Worm (Caenorhabditis elegans) whole organism, early embryonic: ENCODE data around the gene best-13.

Experiments
- B0310.2 ChIP-seq: sonication (generic microtip); optimal IDR thresholded peaks from 2 replicates; lab custom pipeline; 2016; ENCODE audit warnings: mild to moderate bottlenecking, missing genetic modification characterization, missing compliant biosample characterization
- F13C5.2 ChIP-seq: sonication (generic microtip); optimal IDR thresholded peaks from 2 replicates; lab custom pipeline; 2017; ENCODE audit warnings: mild to moderate bottlenecking, missing genetic modification characterization, inconsistent platforms, missing compliant biosample characterization
- ama-1 ChIP-seq: fragments of 150-350 bp; optimal IDR thresholded peaks from 2 replicates; lab custom pipeline; 2014
- ceh-36 ChIP-seq: sonication (generic microtip); optimal IDR thresholded peaks from 2 replicates; lab custom pipeline; 2016; ENCODE audit warnings: missing genetic modification characterization, inconsistent platforms, missing compliant biosample characterization
- ets-7 ChIP-seq: sonication (generic microtip); optimal IDR thresholded peaks from 2 replicates; lab custom pipeline; 2016; ENCODE audit warnings: missing genotype, missing genetic modification characterization, missing compliant biosample characterization
- flt-1 ChIP-seq: fragments of 200-800 bp; sonication (Bioruptor generic); IDR thresholded peaks from 2 replicates; pipeline ENCODE4 v1.3.6; 2022; ENCODE audit warnings: missing genetic modification characterization, missing compliant biosample characterization
- hmbx-1 ChIP-seq: sonication (generic microtip); optimal IDR thresholded peaks from 2 replicates; lab custom pipeline; 2016; ENCODE audit warnings: mild to moderate bottlenecking, missing genetic modification characterization, missing compliant biosample characterization
- sea-1 ChIP-seq: fragments of 200-800 bp; sonication (Bioruptor generic); conservative IDR thresholded peaks from 2 replicates; pipeline ENCODE4 v1.3.6; 2022; ENCODE audit warnings: missing genetic modification characterization, missing compliant biosample characterization
- tra-4 ChIP-seq: sonication (generic microtip); optimal IDR thresholded peaks from 2 replicates; lab custom pipeline; 2017; ENCODE audit warnings: missing genetic modification characterization, missing compliant biosample characterization

DNA sequence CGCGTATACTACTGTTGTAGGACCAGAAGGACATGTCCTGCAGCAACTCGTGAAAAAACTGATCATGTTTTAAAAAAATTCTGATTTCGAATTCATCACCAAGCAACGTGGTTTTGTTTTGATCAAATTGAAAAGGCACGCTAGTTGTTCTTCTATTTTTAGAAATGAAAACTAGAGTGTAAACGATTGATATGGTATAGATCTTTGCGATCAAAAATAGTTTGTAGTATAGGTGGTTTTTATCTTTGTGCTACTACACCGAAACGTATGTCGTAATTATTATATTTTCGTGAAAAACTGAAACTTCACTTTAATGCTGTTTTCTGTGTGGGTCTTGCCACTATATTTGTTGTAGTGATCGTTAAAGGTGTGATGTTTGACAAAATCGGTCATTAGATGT is 36.8 kb upstream of the best-13 start:
- TF ChIP-seq B0310.2 (tag; lab: Kevin White, UChicago) (no peak), ama-1 (lab: Kevin White, UChicago) (no peak), ceh-36 (tag; lab: Kevin White, UChicago) (no peak), flt-1 (GFP tag; lab: Robert Waterston, UW) (no peak), hmbx-1 (tag; lab: Kevin White, UChicago) (no peak), F13C5.2 (no peak), sea-1 (GFP tag; lab: Robert Waterston, UW) (no peak), tra-4 (tag; lab: Kevin White, UChicago) (no peak), ets-7 (tag; lab: Kevin White, UChicago) (no peak)
